Worm (Caenorhabditis elegans) whole organism, L1 larva: Measurements from ENCODE around the gene basl-1.

Source experiments
- ama-1 ChIP-seq: fragments of 150-350 bp; optimal IDR thresholded peaks from 2 replicates; lab custom pipeline; 2014
- ceh-82 ChIP-seq, 3 experiments: fragments of 150-350 bp in 1 of 3; sonication (generic microtip) in 2 of 3; optimal IDR thresholded peaks; 2 replicates each; lab custom pipeline; 2014 to 2017; ENCODE audit warnings: missing biosample characterization in 3 of 3, missing genetic modification characterization in 3 of 3
- efl-1 ChIP-seq, 4 experiments: fragments of 150-350 bp; optimal IDR thresholded peaks in 3 of 4; peaks in 1 of 4; 1 replicate in 1 of 4; 2 replicates in 3 of 4; lab custom pipeline; 2014; ENCODE audit warnings: missing biosample characterization in 2 of 4, missing genetic modification characterization in 2 of 4, missing genetic modification reagents in 2 of 4
- fos-1 ChIP-seq: fragments of 150-350 bp; optimal IDR thresholded peaks from 2 replicates; lab custom pipeline; 2014; ENCODE audit warnings: missing biosample characterization, missing genetic modification characterization
- lin-35 ChIP-seq, 2 experiments: fragments of 150-350 bp; optimal IDR thresholded peaks; 2 replicates each; lab custom pipeline; 2014; ENCODE audit warnings: missing biosample characterization in 2 of 2, missing genetic modification characterization in 2 of 2, missing genetic modification reagents in 2 of 2
- nhr-11 ChIP-seq: fragments of 150-350 bp; optimal IDR thresholded peaks from 2 replicates; lab custom pipeline; 2014; ENCODE audit warnings: missing biosample characterization, missing genetic modification characterization
- skn-1 ChIP-seq: fragments of 150-350 bp; optimal IDR thresholded peaks from 2 replicates; lab custom pipeline; 2014; ENCODE audit warnings: missing biosample characterization, missing genetic modification characterization

DNA sequence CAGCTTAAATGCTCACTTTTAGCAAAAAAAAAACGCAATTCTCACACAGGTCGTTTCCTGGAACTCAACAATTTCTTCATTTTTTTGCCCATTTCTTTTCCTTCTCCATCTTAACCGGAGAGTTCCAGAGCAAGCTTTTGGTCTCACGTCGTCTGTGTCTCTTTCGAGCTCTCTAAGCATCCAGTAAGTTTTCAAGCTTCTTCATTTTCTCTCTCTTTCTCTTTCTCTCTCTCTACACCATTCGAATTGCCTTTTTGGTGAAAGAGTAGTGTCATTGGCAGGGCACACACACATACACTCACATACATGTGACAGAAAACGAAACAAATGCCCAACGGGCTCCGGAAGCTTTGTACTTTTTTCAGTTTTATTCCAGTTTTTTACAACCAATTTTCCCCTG lies 25.1 kb downstream of the basl-1 start:
- TF ChIP-seq lin-35 (GFP tag; optimal IDR thresholded peaks at IDR 0.05; lab: Kevin White, UChicago) = peak in 1 of 2 experiments; percentile 42
- no peak for TF ChIP-seq ama-1 (lab: Kevin White, UChicago)
- TF ChIP-seq efl-1 (optimal IDR thresholded peaks at IDR 0.05; lab: Kevin White, UChicago) = peak; percentile 34 to 53
- peak in 1 of 2 experiments; percentile 6 for TF ChIP-seq efl-1 (GFP tag; optimal IDR thresholded peaks at IDR 0.05 in 1 of 2; lab: Kevin White, UChicago)
- TF ChIP-seq skn-1 (tag; lab: Kevin White, UChicago) = no peak
- peak; percentile 15 for TF ChIP-seq nhr-11
- TF ChIP-seq ceh-82 (tag; optimal IDR thresholded peaks at IDR 0.05; lab: Kevin White, UChicago) = peak; percentile 19 to 46 (median 46)
- TF ChIP-seq fos-1 = peak; percentile 36
